Worm (Caenorhabditis elegans): Measurements from ENCODE around the gene npr-1.

- TF ChIP-seq dao-5 (tag; optimal IDR thresholded peaks at IDR 0.05), result no peak
- no peak for TF ChIP-seq W03F9.2 (tag; optimal IDR thresholded peaks at IDR 0.05)
- no peak for TF ChIP-seq him-1 (tag; optimal IDR thresholded peaks at IDR 0.05)
Measured at ce11 chrX:4794062-4794461, 24.3 kb upstream of the npr-1 start.
